Fruit fly (Drosophila melanogaster): Measurements from ENCODE around the gene Toll-6.

The Toll-6 gene

DNA sequence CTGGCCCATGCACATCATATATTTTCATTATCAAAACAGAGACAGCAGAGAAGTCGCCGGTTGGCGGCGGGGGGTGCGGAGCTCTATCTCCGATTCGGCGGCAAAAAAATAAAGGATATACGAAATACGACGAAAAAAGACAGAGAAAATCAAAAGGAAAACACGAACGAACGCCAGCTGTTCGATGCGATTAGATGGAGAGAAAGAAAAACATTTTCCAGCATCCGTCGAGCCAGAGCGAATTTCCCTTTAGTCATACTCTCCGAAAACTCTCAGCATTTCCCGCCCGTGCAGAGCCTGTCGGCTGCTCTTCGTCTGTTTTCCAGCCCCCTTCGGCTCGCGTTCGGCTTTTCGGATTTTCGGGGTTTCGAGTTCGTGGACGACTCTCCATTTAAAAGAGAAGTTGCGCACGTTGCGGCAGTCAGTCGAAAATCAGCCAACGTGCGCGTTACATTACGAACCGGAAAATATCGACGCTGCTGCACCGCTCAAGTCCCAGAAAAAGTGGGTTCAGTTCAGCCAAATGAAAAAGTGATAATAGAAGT lies at the start of gene Toll-6:
Gene Toll-6 (plus strand): TSS at position 416 of the 545 bp plus-strand sequence.
- TF ChIP-seq gsb-n (tag; optimal IDR thresholded peaks at IDR 0.05) (peak; percentile 81), CG9797 (GFP tag; optimal IDR thresholded peaks at IDR 0.05) (no peak), CG13424 (tag; optimal IDR thresholded peaks at IDR 0.05) (no peak), peb (GFP tag; IDR thresholded peaks at IDR 0.05) (no peak), sr (GFP tag; IDR thresholded peaks at IDR 0.05) (0 out of 3 replicates have a peak, but pooled peaks have one; percentile 27), gfzf (GFP tag; optimal IDR thresholded peaks at IDR 0.05) (no peak), az2 (GFP tag; optimal IDR thresholded peaks at IDR 0.05) (no peak), MTF-1 (GFP tag; optimal IDR thresholded peaks at IDR 0.05; ENCODE audit: borderline replicate concordance) (peak; percentile 64), Max (GFP tag; optimal IDR thresholded peaks at IDR 0.05) (no peak), CG31388 (GFP tag; optimal IDR thresholded peaks at IDR 0.05) (no peak), slp2 (GFP tag; optimal IDR thresholded peaks at IDR 0.05) (no peak), dati (GFP tag; IDR thresholded peaks at IDR 0.05) (no peak), CG11247 (GFP tag; IDR thresholded peaks at IDR 0.05) (no peak), Deaf1 (tag; optimal IDR thresholded peaks at IDR 0.05) (peak; percentile 99), org-1 (GFP tag; optimal IDR thresholded peaks at IDR 0.05) (no peak), CG15514 (GFP tag; optimal IDR thresholded peaks at IDR 0.05) (no peak), phol (tag; optimal IDR thresholded peaks at IDR 0.05) (no peak), Lim3 (GFP tag; IDR thresholded peaks at IDR 0.05) (no peak), Abd-B (GFP tag; optimal IDR thresholded peaks at IDR 0.05) (no peak), gsb (GFP tag; IDR thresholded peaks at IDR 0.05) (no peak), E2f1 (GFP tag; IDR thresholded peaks at IDR 0.05) (no peak), CG5180 (GFP tag; optimal IDR thresholded peaks at IDR 0.05) (no peak), NK7.1 (GFP tag; optimal IDR thresholded peaks at IDR 0.05) (no peak), zen (tag; optimal IDR thresholded peaks at IDR 0.05) (no peak), CG33557 (GFP tag; optimal IDR thresholded peaks at IDR 0.05) (peak; percentile 3), CG12219 (GFP tag; optimal IDR thresholded peaks at IDR 0.05) (no peak), GATAe (GFP tag; conservative IDR thresholded peaks at IDR 0.05) (no peak), CG11398 (GFP tag; optimal IDR thresholded peaks at IDR 0.05) (peak; percentile 15), sqz (GFP tag; optimal IDR thresholded peaks at IDR 0.05) (peak; percentile 55), Hmx (GFP tag; optimal IDR thresholded peaks at IDR 0.05) (no peak), Dll (GFP tag; IDR thresholded peaks at IDR 0.05; ENCODE audit: partially characterized antibody) (0 out of 4 replicates have a peak, but pooled peaks have one; percentile 25), Pdp1 (GFP tag; optimal IDR thresholded peaks at IDR 0.05) (no peak), sob (GFP tag; IDR thresholded peaks at IDR 0.05) (no peak), CG7357 (GFP tag; IDR thresholded peaks at IDR 0.05) (no peak), CG7745 (tag; optimal IDR thresholded peaks at IDR 0.05) (peak; percentile 38), wek (GFP tag; optimal IDR thresholded peaks at IDR 0.05) (no peak), CG14965 (GFP tag; optimal IDR thresholded peaks at IDR 0.05; ENCODE audit: borderline replicate concordance) (no peak), Antp (GFP tag; optimal IDR thresholded peaks at IDR 0.05) (no peak), CG10209 (GFP tag; optimal IDR thresholded peaks at IDR 0.05) (no peak), zf30C (GFP tag; optimal IDR thresholded peaks at IDR 0.05) (no peak), CG30431 (GFP tag; optimal IDR thresholded peaks at IDR 0.05) (no peak), CG14441 (GFP tag; IDR thresholded peaks at IDR 0.05) (no peak), sc (optimal IDR thresholded peaks at IDR 0.05) (no peak), sc (GFP tag; optimal IDR thresholded peaks at IDR 0.05) (no peak), CG12659 (GFP tag; optimal IDR thresholded peaks at IDR 0.05) (no peak), TFAM (GFP tag; optimal IDR thresholded peaks at IDR 0.05) (no peak), Awh (GFP tag; IDR thresholded peaks at IDR 0.05) (no peak), CG3407 (GFP tag; optimal IDR thresholded peaks at IDR 0.05) (no peak), Rx (GFP tag; IDR thresholded peaks at IDR 0.05) (no peak), CG17385 (GFP tag; optimal IDR thresholded peaks at IDR 0.05) (no peak), CG3838 (GFP tag; optimal IDR thresholded peaks at IDR 0.05) (no peak)

Data from whole organism, embryonic.